Fruit fly (Drosophila melanogaster) whole organism, prepupa: ENCODE results near the gene gdl-ORF39.

Source experiments
- Blimp-1 ChIP-seq: fragments of 200-800 bp; sonication (Bioruptor generic); optimal IDR thresholded peaks from 3 replicates; lab custom pipeline; 2017; ENCODE audit warnings: missing biosample characterization, missing genetic modification characterization, mild to moderate bottlenecking, moderate library complexity, missing genetic modification reagents
- CG10669 ChIP-seq: fragments of 200-800 bp; sonication (Bioruptor generic); optimal IDR thresholded peaks from 3 replicates; lab custom pipeline; 2018; ENCODE audit warnings: missing biosample characterization, mild to moderate bottlenecking, missing genetic modification characterization, moderate library complexity
- CG11294 ChIP-seq: fragments of 200-800 bp; sonication (Bioruptor generic); IDR thresholded peaks from 2 replicates; pipeline ENCODE4 v1.3.6; 2022; ENCODE audit warnings: missing biosample characterization, missing genetic modification characterization
- CG15336 ChIP-seq: fragments of 200-800 bp; sonication (Bioruptor generic); IDR thresholded peaks from 2 replicates; pipeline ENCODE4 v1.3.6; 2022; ENCODE audit warnings: missing biosample characterization, missing genetic modification characterization
- CG1621 ChIP-seq: fragments of 200-800 bp; sonication (Bioruptor generic); optimal IDR thresholded peaks from 3 replicates; lab custom pipeline; 2018; ENCODE audit warnings: missing biosample characterization, mild to moderate bottlenecking, missing genetic modification characterization
- CG16779 ChIP-seq: fragments of 200-800 bp; sonication (Bioruptor generic); optimal IDR thresholded peaks from 3 replicates; lab custom pipeline; 2017; ENCODE audit warnings: missing biosample characterization, mild to moderate bottlenecking, missing genetic modification characterization
- CG3032 ChIP-seq: fragments of 200-800 bp; optimal IDR thresholded peaks from 2 replicates; lab custom pipeline; 2019; ENCODE audit warnings: missing biosample characterization, mild to moderate bottlenecking, missing genetic modification characterization, moderate library complexity
- CG32006 ChIP-seq: fragments of 200-800 bp; sonication (Bioruptor generic); optimal IDR thresholded peaks from 3 replicates; lab custom pipeline; 2017; ENCODE audit warnings: missing biosample characterization, mild to moderate bottlenecking, missing genetic modification characterization
- CG4318 ChIP-seq: fragments of 200-800 bp; sonication (Bioruptor generic); optimal IDR thresholded peaks from 3 replicates; lab custom pipeline; 2017; ENCODE audit warnings: missing biosample characterization, mild to moderate bottlenecking, missing genetic modification characterization
- CG6792 ChIP-seq: fragments of 200-800 bp; sonication (Bioruptor generic); optimal IDR thresholded peaks from 3 replicates; lab custom pipeline; 2016; ENCODE audit warnings: missing biosample characterization, missing genetic modification characterization
- CG6808 ChIP-seq: fragments of 200-800 bp; sonication (Bioruptor generic); optimal IDR thresholded peaks from 3 replicates; lab custom pipeline; 2017; ENCODE audit warnings: missing biosample characterization, missing genetic modification characterization, mild to moderate bottlenecking, moderate library complexity, missing genetic modification reagents
- CG6854 ChIP-seq: fragments of 200-800 bp; sonication (Bioruptor generic); optimal IDR thresholded peaks from 2 replicates; lab custom pipeline; 2017; ENCODE audit warnings: missing biosample characterization, mild to moderate bottlenecking, missing genetic modification characterization
- CG8119 ChIP-seq: fragments of 200-800 bp; sonication (Bioruptor generic); IDR thresholded peaks from 3 replicates; pipeline ENCODE4 v1.3.6; 2022; ENCODE audit warnings: missing biosample characterization, missing genetic modification characterization
- CG8632 ChIP-seq: fragments of 200-800 bp; sonication (Bioruptor generic); optimal IDR thresholded peaks from 3 replicates; lab custom pipeline; 2016; ENCODE audit warnings: missing biosample characterization, missing genetic modification characterization
- CG9139 ChIP-seq: fragments of 200-800 bp; sonication (Bioruptor generic); optimal IDR thresholded peaks from 3 replicates; lab custom pipeline; 2017; ENCODE audit warnings: missing biosample characterization, mild to moderate bottlenecking, missing genetic modification characterization
- Eip78C ChIP-seq: fragments of 200-800 bp; sonication (Bioruptor generic); peaks from one replicate; lab custom pipeline; 2016; ENCODE audit warnings: missing biosample characterization, missing genetic modification characterization
- Eip93F ChIP-seq: fragments of 200-800 bp; sonication (Bioruptor generic); optimal IDR thresholded peaks from 2 replicates; lab custom pipeline; 2016; ENCODE audit warnings: missing biosample characterization, mild to moderate bottlenecking, missing genetic modification characterization
- Ets21C ChIP-seq: fragments of 200-800 bp; sonication (Bioruptor generic); optimal IDR thresholded peaks from 3 replicates; lab custom pipeline; 2016; ENCODE audit warnings: missing biosample characterization, missing genetic modification characterization
- Gug ChIP-seq: fragments of 200-800 bp; sonication (Bioruptor generic); IDR thresholded peaks from 2 replicates; pipeline ENCODE4 v1.3.6; 2022; ENCODE audit warnings: missing biosample characterization, missing genetic modification characterization
- Hr38 ChIP-seq: sonication (Bioruptor generic); optimal IDR thresholded peaks from 2 replicates; lab custom pipeline; 2016; ENCODE audit warnings: missing biosample characterization, missing genetic modification characterization
- Hr4 ChIP-seq: fragments of 200-800 bp; sonication (Bioruptor generic); optimal IDR thresholded peaks from 3 replicates; lab custom pipeline; 2016; ENCODE audit warnings: missing biosample characterization, missing genetic modification characterization
- Lpt ChIP-seq: fragments of 200-800 bp; sonication (Bioruptor generic); optimal IDR thresholded peaks from 3 replicates; lab custom pipeline; 2016; ENCODE audit warnings: missing biosample characterization, missing genetic modification characterization
- Met ChIP-seq: fragments of 200-800 bp; sonication (Bioruptor generic); optimal IDR thresholded peaks from 3 replicates; lab custom pipeline; 2016; ENCODE audit warnings: missing biosample characterization, missing genetic modification characterization
- Sox102F ChIP-seq: fragments of 200-800 bp; sonication (Bioruptor generic); optimal IDR thresholded peaks from 2 replicates; lab custom pipeline; 2016; ENCODE audit warnings: missing biosample characterization, mild to moderate bottlenecking, missing genetic modification characterization
- Sox14 ChIP-seq: fragments of 200-800 bp; sonication (Bioruptor generic); optimal IDR thresholded peaks from 3 replicates; lab custom pipeline; 2016; ENCODE audit warnings: missing biosample characterization, missing genetic modification characterization
- Sox15 ChIP-seq: fragments of 200-800 bp; sonication (Bioruptor generic); optimal IDR thresholded peaks from 3 replicates; lab custom pipeline; 2016; ENCODE audit warnings: missing biosample characterization, missing genetic modification characterization
- cyc ChIP-seq: fragments of 200-800 bp; sonication (Bioruptor generic); optimal IDR thresholded peaks from 3 replicates; lab custom pipeline; 2016; ENCODE audit warnings: missing biosample characterization, missing genetic modification characterization
- dsx ChIP-seq: fragments of 200-800 bp; optimal IDR thresholded peaks from 3 replicates; lab custom pipeline; 2019; ENCODE audit warnings: missing biosample characterization, mild to moderate bottlenecking, missing genetic modification characterization, moderate library complexity; ENCODE audit not compliant: poor library complexity, severe bottlenecking
- esn ChIP-seq: fragments of 200-800 bp; sonication (Bioruptor generic); optimal IDR thresholded peaks from 2 replicates; lab custom pipeline; 2016; ENCODE audit warnings: missing biosample characterization, mild to moderate bottlenecking, missing genetic modification characterization, moderate library complexity
- fd85E ChIP-seq: fragments of 200-800 bp; sonication (Bioruptor generic); optimal IDR thresholded peaks from 3 replicates; lab custom pipeline; 2016; ENCODE audit warnings: missing biosample characterization, missing genetic modification characterization
- fkh ChIP-seq: fragments of 200-800 bp; sonication (Bioruptor generic); optimal IDR thresholded peaks from 3 replicates; lab custom pipeline; 2017; ENCODE audit warnings: missing biosample characterization, mild to moderate bottlenecking, missing genetic modification characterization, moderate library complexity
- lz ChIP-seq: fragments of 200-800 bp; sonication (Bioruptor generic); optimal IDR thresholded peaks from 3 replicates; lab custom pipeline; 2016; ENCODE audit warnings: missing biosample characterization, missing genetic modification characterization
- pdm3 ChIP-seq: fragments of 200-800 bp; sonication (Bioruptor generic); optimal IDR thresholded peaks from 3 replicates; lab custom pipeline; 2016; ENCODE audit warnings: missing biosample characterization, missing genetic modification characterization
- spab ChIP-seq: fragments of 200-800 bp; sonication (Bioruptor generic); optimal IDR thresholded peaks from 2 replicates; lab custom pipeline; 2017; ENCODE audit warnings: missing biosample characterization, mild to moderate bottlenecking, missing genetic modification characterization, missing genetic modification reagents
- ss ChIP-seq, 2 experiments: fragments of 200-800 bp; sonication (Bioruptor generic); optimal IDR thresholded peaks; 2 replicates in 1 of 2; 3 replicates in 1 of 2; lab custom pipeline; 2017 to 2018; ENCODE audit warnings: mild to moderate bottlenecking in 2 of 2, missing biosample characterization in 2 of 2, missing genetic modification characterization in 2 of 2, moderate library complexity in 1 of 2
- svp ChIP-seq: fragments of 200-800 bp; sonication (Bioruptor generic); peaks from one replicate; lab custom pipeline; 2016; ENCODE audit warnings: missing biosample characterization, missing genetic modification characterization
- topi ChIP-seq: fragments of 200-800 bp; sonication (Bioruptor generic); optimal IDR thresholded peaks from 3 replicates; lab custom pipeline; 2016; ENCODE audit warnings: missing biosample characterization, missing genetic modification characterization
- vri ChIP-seq: fragments of 200-800 bp; sonication (Bioruptor generic); optimal IDR thresholded peaks from 3 replicates; lab custom pipeline; 2016; ENCODE audit warnings: missing biosample characterization, mild to moderate bottlenecking, missing genetic modification characterization

The gdl-ORF39 gene

DNA sequence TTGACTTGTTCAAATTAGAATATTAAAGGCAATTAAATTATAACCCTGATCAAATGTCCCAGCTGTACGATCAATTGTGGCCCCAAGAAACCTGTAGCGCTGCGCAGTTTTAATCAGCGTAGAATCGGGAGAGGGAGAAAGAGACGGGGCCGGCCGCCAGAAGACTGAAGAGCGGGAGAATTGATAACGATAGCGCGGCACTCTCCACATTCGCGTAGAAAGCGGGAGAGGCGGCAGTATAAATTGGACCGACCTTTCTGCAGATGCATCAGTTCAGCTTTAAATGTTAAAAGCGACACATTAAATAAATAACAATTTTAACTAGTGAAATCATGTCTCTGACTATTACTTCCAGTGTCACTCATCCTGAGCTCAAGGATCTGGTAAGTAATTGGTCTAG lies 1.5 kb downstream of the gdl-ORF39 start, which contains the start of gene MsrA (continued):
- TF ChIP-seq Hr38 (no peak), CG11294 (GFP tag; lab: Robert Waterston, UW) (no peak), ss (GFP tag; optimal IDR thresholded peaks at IDR 0.05; lab: Kevin White, UChicago) (no peak), topi (GFP tag; lab: Kevin White, UChicago) (no peak), CG32006 (GFP tag; lab: Kevin White, UChicago) (no peak), Hr4 (no peak), spab (GFP tag; lab: Kevin White, UChicago) (no peak), CG4318 (GFP tag; lab: Kevin White, UChicago) (no peak), CG3032 (no peak), CG10669 (no peak), Sox102F (GFP tag; lab: Kevin White, UChicago) (no peak)

- TF ChIP-seq CG16779 (tag; lab: Kevin White, UChicago): peak; percentile 13
- peak; percentile 7 for TF ChIP-seq esn (GFP tag; lab: Kevin White, UChicago)
- peak; percentile 55 for TF ChIP-seq Sox14 (GFP tag; lab: Kevin White, UChicago)
- peak; percentile 33 for TF ChIP-seq Eip93F (GFP tag; lab: Kevin White, UChicago)
- peak; percentile 39 to 44 for TF ChIP-seq ss (GFP tag; optimal IDR thresholded peaks at IDR 0.05; lab: Kevin White, UChicago)
- TF ChIP-seq fd85E (GFP tag; lab: Kevin White, UChicago): no peak
- TF ChIP-seq Eip78C (GFP tag; lab: Kevin White, UChicago): peak; percentile 76
- TF ChIP-seq Met (GFP tag; lab: Kevin White, UChicago): peak; percentile 11
- TF ChIP-seq CG10669: no peak
- peak; percentile 24 for TF ChIP-seq vri
- peak; percentile 17 for TF ChIP-seq CG3032
- no peak for TF ChIP-seq CG1621 (tag; lab: Kevin White, UChicago)
- peak; percentile 78 for TF ChIP-seq Blimp-1 (GFP tag; lab: Kevin White, UChicago)
- TF ChIP-seq Sox102F (GFP tag; lab: Kevin White, UChicago): peak; percentile 37
- TF ChIP-seq Gug: no peak
- TF ChIP-seq pdm3 (GFP tag; lab: Kevin White, UChicago): no peak
- no peak for TF ChIP-seq CG9139 (GFP tag; lab: Kevin White, UChicago)
- no peak for TF ChIP-seq Sox15 (GFP tag; lab: Kevin White, UChicago)
- TF ChIP-seq, all 60 proteins: peak for 11
These were observed 2.5 kb downstream of the gdl-ORF39 start for dm6 chr3L:15511688-15512250.

DNA sequence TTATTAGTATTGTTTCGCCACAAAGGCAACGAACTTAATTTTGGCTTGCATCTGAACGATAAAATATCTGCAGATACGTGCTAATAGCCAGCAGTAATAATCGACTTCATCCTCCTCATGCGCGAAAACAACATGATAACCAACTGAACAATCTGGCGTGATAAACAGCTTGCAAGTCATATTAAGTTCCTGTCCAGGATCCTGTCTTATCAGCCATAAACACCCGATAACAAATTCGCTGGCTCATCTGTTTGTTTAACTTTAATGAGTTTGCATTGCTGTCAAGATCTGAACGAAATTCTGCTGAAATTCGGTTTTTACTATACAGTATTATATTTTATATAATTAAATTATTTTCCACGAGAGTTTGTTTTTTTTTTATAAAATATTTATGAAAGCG lies 4.0 kb downstream of the gdl-ORF39 start:
- TF ChIP-seq Ets21C (GFP tag; lab: Kevin White, UChicago): no peak
- no peak for TF ChIP-seq CG6808 (GFP tag; lab: Kevin White, UChicago)
- no peak for TF ChIP-seq fkh (GFP tag; lab: Kevin White, UChicago)
- no peak for TF ChIP-seq Sox14 (GFP tag; lab: Kevin White, UChicago)
- TF ChIP-seq CG6854 (GFP tag; lab: Kevin White, UChicago): no peak
- no peak for TF ChIP-seq CG9139 (GFP tag; lab: Kevin White, UChicago)
- no peak for TF ChIP-seq Blimp-1 (GFP tag; lab: Kevin White, UChicago)
- TF ChIP-seq fd85E (GFP tag; lab: Kevin White, UChicago): no peak
- no peak for TF ChIP-seq lz (GFP tag; lab: Kevin White, UChicago)

- TF ChIP-seq CG6792: no peak
- no peak for TF ChIP-seq CG8632
- no peak for TF ChIP-seq vri
- TF ChIP-seq Hr4: no peak
- no peak for TF ChIP-seq cyc (GFP tag; lab: Kevin White, UChicago)
These were observed 4.5 kb downstream of the gdl-ORF39 start for dm6 chr3L:15513726-15514125.

- TF ChIP-seq fkh (GFP tag; lab: Kevin White, UChicago) (peak; percentile 57), dsx (GFP tag; lab: Kevin White, UChicago) (no peak), svp (no peak), CG15336 (peak; percentile 48; the same call in 1 of the 2 replicates), Hr38 (no peak), Eip78C (GFP tag; lab: Kevin White, UChicago) (peak; percentile 65), Lpt (GFP tag; lab: Kevin White, UChicago) (peak; percentile 38), Sox14 (GFP tag; lab: Kevin White, UChicago) (peak; percentile 49), vri (peak; percentile 66), CG8119 (GFP tag; lab: Robert Waterston, UW) (peak; percentile 29; the same call in 1 of the 3 replicates), CG6854 (GFP tag; lab: Kevin White, UChicago) (peak; percentile 44)
These were observed 5.2 kb downstream of the gdl-ORF39 start for dm6 chr3L:15514405-15514804.
